Worm (Caenorhabditis elegans): ENCODE results near the gene F32D8.8.

DNA sequence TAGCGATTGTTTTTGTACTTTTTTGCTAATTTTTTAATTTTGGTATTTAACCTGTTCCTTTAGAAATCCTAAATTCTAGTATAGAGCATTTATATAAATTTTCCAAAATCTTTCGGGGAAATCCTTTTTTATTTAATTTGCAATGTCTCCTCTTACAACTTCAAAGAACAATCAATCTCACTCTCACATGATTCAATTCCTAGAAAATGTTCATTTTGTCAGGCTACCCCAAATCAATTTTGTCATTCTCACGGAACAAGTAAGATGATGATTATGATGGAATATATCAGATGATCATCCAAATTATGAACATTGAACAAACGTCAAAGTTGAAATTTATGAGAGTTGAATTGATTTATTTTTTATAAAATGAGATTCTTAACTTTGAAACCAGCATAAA lies 34.7 kb upstream of the F32D8.8 start:
- TF ChIP-seq T22C8.4 (GFP tag; IDR thresholded peaks at IDR 0.05) (no peak), flt-1 (GFP tag; IDR thresholded peaks at IDR 0.05) (no peak), ztf-29 (GFP tag; IDR thresholded peaks at IDR 0.05) (no peak), klf-2 (GFP tag; conservative IDR thresholded peaks at IDR 0.05) (no peak), ref-1 (GFP tag; conservative IDR thresholded peaks at IDR 0.05) (no peak), cog-1 (tag; optimal IDR thresholded peaks at IDR 0.05) (no peak)

Measured in whole organism, midembryonic.